Fruit fly (Drosophila melanogaster): ENCODE results near the gene Ork1.

Gene Ork1

dm6 chrX:10832369-10832768 is 58.7 kb downstream of the Ork1 start (continued):
- no peak for TF ChIP-seq kni (GFP tag; optimal IDR thresholded peaks at IDR 0.05)
- peak; percentile 45 for TF ChIP-seq Nf-YC (tag; optimal IDR thresholded peaks at IDR 0.05)
- TF ChIP-seq ash1 (GFP tag; optimal IDR thresholded peaks at IDR 0.05), result peak; percentile 11
- peak; percentile 74 for TF ChIP-seq Hsf (GFP tag; optimal IDR thresholded peaks at IDR 0.05)
- TF ChIP-seq jigr1 (GFP tag; IDR thresholded peaks at IDR 0.05), result no peak
- TF ChIP-seq Med (GFP tag), result peak; percentile 96
- no peak for TF ChIP-seq rib (GFP tag; IDR thresholded peaks at IDR 0.05)
- TF ChIP-seq Dp (GFP tag; optimal IDR thresholded peaks at IDR 0.05), result peak; percentile 13
- TF ChIP-seq CG8089 (GFP tag; optimal IDR thresholded peaks at IDR 0.05), result peak; percentile 51
- no peak for TF ChIP-seq sna (GFP tag; IDR thresholded peaks at IDR 0.05; ENCODE audit: partially characterized antibody)
- peak; percentile 48 for TF ChIP-seq CG2120 (GFP tag; optimal IDR thresholded peaks at IDR 0.05)
- TF ChIP-seq CG6854 (GFP tag; optimal IDR thresholded peaks at IDR 0.05), result no peak
- TF ChIP-seq Sry-δ (GFP tag; optimal IDR thresholded peaks at IDR 0.05), result peak; percentile 14
- TF ChIP-seq Optix (GFP tag; IDR thresholded peaks at IDR 0.05), result peak; percentile 51; the same call in 2 of the 3 replicates
- TF ChIP-seq HLH3B (GFP tag; IDR thresholded peaks at IDR 0.05), result peak; percentile 56
- TF ChIP-seq CG11695 (GFP tag; IDR thresholded peaks at IDR 0.05), result no peak
- TF ChIP-seq br (optimal IDR thresholded peaks at IDR 0.05), result no peak
- peak; percentile 37 for TF ChIP-seq CG4854 (GFP tag; optimal IDR thresholded peaks at IDR 0.05)
- TF ChIP-seq toy (GFP tag; IDR thresholded peaks at IDR 0.05), result no peak
- no peak for TF ChIP-seq CG8359 (GFP tag; optimal IDR thresholded peaks at IDR 0.05; ENCODE audit: borderline replicate concordance)
- no peak for TF ChIP-seq Bteb2 (GFP tag; optimal IDR thresholded peaks at IDR 0.05)
- no peak for TF ChIP-seq prd (optimal IDR thresholded peaks at IDR 0.05)
- TF ChIP-seq prd (GFP tag; IDR thresholded peaks at IDR 0.05), result peak; percentile 64
- peak; percentile 73 for TF ChIP-seq Meics (GFP tag; optimal IDR thresholded peaks at IDR 0.05)
- TF ChIP-seq sug (tag; optimal IDR thresholded peaks at IDR 0.05), result peak; percentile 59
- TF ChIP-seq sens (GFP tag), result peak; percentile 83
- TF ChIP-seq Lhr (GFP tag; optimal IDR thresholded peaks at IDR 0.05), result peak; percentile 67
- TF ChIP-seq Blimp-1 (GFP tag; optimal IDR thresholded peaks at IDR 0.05), result peak; percentile 20

Measured in whole organism, embryonic.